Worm (Caenorhabditis elegans) whole organism, young adult: ENCODE results near the gene lro-1.

Experiments used
- B0336.3 ChIP-seq: fragments of 200-800 bp; sonication (Bioruptor generic); IDR thresholded peaks from 2 replicates; pipeline ENCODE4 v1.3.6; 2022; ENCODE audit warnings: missing genetic modification characterization, missing compliant biosample characterization
- C17E4.6 ChIP-seq: fragments of 200-800 bp; sonication (Bioruptor generic); IDR thresholded peaks from 2 replicates; pipeline ENCODE4 v1.3.6; 2022; ENCODE audit warnings: missing genetic modification reagents, missing genetic modification characterization, missing compliant biosample characterization
- F55B11.4 ChIP-seq: sonication (generic microtip); optimal IDR thresholded peaks from 2 replicates; lab custom pipeline; 2016; ENCODE audit warnings: missing compliant biosample characterization, missing genetic modification characterization, borderline replicate concordance; ENCODE audit not compliant: insufficient read depth
- F57C9.4 ChIP-seq: sonication (generic microtip); optimal IDR thresholded peaks from 2 replicates; lab custom pipeline; 2017; ENCODE audit warnings: mild to moderate bottlenecking, missing genetic modification characterization, missing compliant biosample characterization
- Y56A3A.18 ChIP-seq: fragments of 200-800 bp; sonication (Bioruptor generic); IDR thresholded peaks from 2 replicates; pipeline ENCODE4 v1.3.6; 2022; ENCODE audit warnings: missing genetic modification reagents, missing genetic modification characterization, missing compliant biosample characterization
- Y67H2A.10 ChIP-seq: fragments of 200-800 bp; sonication (Bioruptor generic); conservative IDR thresholded peaks from 2 replicates; pipeline ENCODE4 v1.3.6; 2022; ENCODE audit warnings: missing genetic modification reagents, missing genetic modification characterization, missing compliant biosample characterization
- ZK185.1 ChIP-seq: sonication (generic microtip); optimal IDR thresholded peaks from 2 replicates; lab custom pipeline; 2016; ENCODE audit warnings: mild to moderate bottlenecking, missing genetic modification characterization, missing compliant biosample characterization; ENCODE audit not compliant: poor library complexity, severe bottlenecking
- attf-3 ChIP-seq: fragments of 200-800 bp; sonication (Bioruptor generic); conservative IDR thresholded peaks from 2 replicates; pipeline ENCODE4 v1.3.6; 2022; ENCODE audit warnings: missing genetic modification reagents, missing genetic modification characterization, missing compliant biosample characterization
- bed-2 ChIP-seq: fragments of 200-800 bp; sonication (Bioruptor generic); IDR thresholded peaks from 2 replicates; pipeline ENCODE4 v1.3.6; 2022; ENCODE audit warnings: missing genetic modification reagents, missing genetic modification characterization, missing compliant biosample characterization
- ceh-58 ChIP-seq: fragments of 200-800 bp; sonication (Bioruptor generic); IDR thresholded peaks from 2 replicates; pipeline ENCODE4 v1.3.6; 2022; ENCODE audit warnings: missing genetic modification characterization, missing compliant biosample characterization
- ceh-91 ChIP-seq: fragments of 200-800 bp; sonication (Bioruptor generic); IDR thresholded peaks from 2 replicates; pipeline ENCODE4 v1.3.6; 2022; ENCODE audit warnings: missing genetic modification reagents, missing genetic modification characterization, missing compliant biosample characterization
- die-1 ChIP-seq: sonication (generic microtip); optimal IDR thresholded peaks from 2 replicates; lab custom pipeline; 2016; ENCODE audit warnings: missing genotype, mild to moderate bottlenecking, missing genetic modification characterization, missing compliant biosample characterization
- dox-1 ChIP-seq: fragments of 200-800 bp; sonication (Bioruptor generic); IDR thresholded peaks from 2 replicates; pipeline ENCODE4 v1.3.6; 2022; ENCODE audit warnings: missing genetic modification reagents, missing genetic modification characterization, missing compliant biosample characterization
- dpff-1 ChIP-seq: sonication (generic microtip); optimal IDR thresholded peaks from 2 replicates; lab custom pipeline; 2017; ENCODE audit warnings: mild to moderate bottlenecking, missing genetic modification characterization, missing compliant biosample characterization
- egl-44 ChIP-seq: fragments of 200-800 bp; sonication (Bioruptor generic); IDR thresholded peaks from 2 replicates; pipeline ENCODE4 v1.3.6; 2022; ENCODE audit warnings: missing genetic modification reagents, missing genetic modification characterization, missing compliant biosample characterization
- egrh-3 ChIP-seq: fragments of 200-800 bp; sonication (Bioruptor generic); IDR thresholded peaks from 2 replicates; pipeline ENCODE4 v1.3.6; 2022; ENCODE audit warnings: missing genetic modification reagents, missing genetic modification characterization, missing compliant biosample characterization
- ekl-4 ChIP-seq: fragments of 200-800 bp; sonication (Bioruptor generic); IDR thresholded peaks from 2 replicates; pipeline ENCODE4 v1.3.6; 2022; ENCODE audit warnings: missing genetic modification reagents, missing genetic modification characterization, missing compliant biosample characterization
- fkh-3 ChIP-seq: sonication (generic microtip); optimal IDR thresholded peaks from 2 replicates; lab custom pipeline; 2016; ENCODE audit warnings: mild to moderate bottlenecking, missing genetic modification characterization, missing compliant biosample characterization
- gei-17 ChIP-seq: fragments of 200-800 bp; sonication (Bioruptor generic); optimal IDR thresholded peaks from 2 replicates; lab custom pipeline; 2018; ENCODE audit warnings: mild to moderate bottlenecking, missing genetic modification characterization, missing compliant biosample characterization
- hmg-1.2 ChIP-seq: fragments of 200-800 bp; sonication (Bioruptor generic); IDR thresholded peaks from 2 replicates; pipeline ENCODE4 v1.3.6; 2022; ENCODE audit warnings: missing genetic modification reagents, missing genetic modification characterization, missing compliant biosample characterization
- hsf-1 ChIP-seq: fragments of 200-800 bp; sonication (Bioruptor generic); IDR thresholded peaks from 2 replicates; pipeline ENCODE4 v1.3.6; 2022; ENCODE audit warnings: missing genetic modification reagents, missing genetic modification characterization, missing compliant biosample characterization
- lag-1 ChIP-seq: fragments of 200-800 bp; sonication (Bioruptor generic); IDR thresholded peaks from 2 replicates; pipeline ENCODE4 v1.3.6; 2022; ENCODE audit warnings: missing genetic modification reagents, missing genetic modification characterization, missing compliant biosample characterization
- lin-26 ChIP-seq: fragments of 200-800 bp; sonication (Bioruptor generic); IDR thresholded peaks from 2 replicates; pipeline ENCODE4 v1.3.6; 2022; ENCODE audit warnings: missing genetic modification reagents, missing genetic modification characterization, missing compliant biosample characterization
- lin-40 ChIP-seq: sonication (generic microtip); optimal IDR thresholded peaks from 2 replicates; lab custom pipeline; 2016; ENCODE audit warnings: missing genetic modification characterization, mild to moderate bottlenecking, missing compliant biosample characterization, missing genotype, missing genetic modification reagents
- lin-54 ChIP-seq: fragments of 200-800 bp; sonication (Bioruptor generic); optimal IDR thresholded peaks from 2 replicates; lab custom pipeline; 2018; ENCODE audit warnings: mild to moderate bottlenecking, missing genetic modification characterization, missing compliant biosample characterization
- madf-3 ChIP-seq: fragments of 200-800 bp; sonication (Bioruptor generic); IDR thresholded peaks from 2 replicates; pipeline ENCODE4 v1.3.6; 2022; ENCODE audit warnings: missing genetic modification reagents, missing genetic modification characterization, missing compliant biosample characterization
- mcd-1 ChIP-seq: fragments of 200-800 bp; sonication (Bioruptor generic); IDR thresholded peaks from 2 replicates; pipeline ENCODE4 v1.3.6; 2022; ENCODE audit warnings: missing genetic modification reagents, missing genetic modification characterization, missing compliant biosample characterization
- mel-28 ChIP-seq: sonication (generic microtip); optimal IDR thresholded peaks from 2 replicates; lab custom pipeline; 2016; ENCODE audit warnings: borderline replicate concordance, mild to moderate bottlenecking, missing genetic modification characterization, missing compliant biosample characterization
- mes-4 ChIP-seq: sonication (generic microtip); optimal IDR thresholded peaks from 2 replicates; lab custom pipeline; 2016; ENCODE audit warnings: missing genotype, missing genetic modification characterization, missing compliant biosample characterization
- nfya-1 ChIP-seq: sonication (generic microtip); optimal IDR thresholded peaks from 2 replicates; lab custom pipeline; 2017; ENCODE audit warnings: antibody characterized with exemption, missing compliant biosample characterization, missing genetic modification characterization, borderline replicate concordance; ENCODE audit not compliant: insufficient read depth
- nhr-120 ChIP-seq: fragments of 200-800 bp; sonication (Bioruptor generic); IDR thresholded peaks from 2 replicates; pipeline ENCODE4 v1.3.6; 2022; ENCODE audit warnings: missing genetic modification characterization, missing compliant biosample characterization
- pbrm-1 ChIP-seq: fragments of 200-800 bp; sonication (Bioruptor generic); IDR thresholded peaks from 2 replicates; pipeline ENCODE4 v1.3.6; 2022; ENCODE audit warnings: missing genetic modification reagents, missing genetic modification characterization, missing compliant biosample characterization
- pha-4 ChIP-seq: fragments of 150-350 bp; sonication (generic microtip); optimal IDR thresholded peaks from 2 replicates; lab custom pipeline; 2014; ENCODE audit warnings: missing biosample characterization, missing genetic modification reagents, missing genetic modification characterization
- rcor-1 ChIP-seq: fragments of 200-800 bp; sonication (Bioruptor generic); IDR thresholded peaks from 2 replicates; pipeline ENCODE4 v1.3.6; 2022; ENCODE audit warnings: missing genetic modification reagents, missing genetic modification characterization, missing compliant biosample characterization
- repo-1 ChIP-seq: sonication (generic microtip); optimal IDR thresholded peaks from 2 replicates; lab custom pipeline; 2017; ENCODE audit warnings: mild to moderate bottlenecking, missing genetic modification characterization, missing compliant biosample characterization
- sea-2 ChIP-seq: fragments of 200-800 bp; sonication (Bioruptor generic); IDR thresholded peaks from 2 replicates; pipeline ENCODE4 v1.3.6; 2022; ENCODE audit warnings: missing genetic modification characterization, missing compliant biosample characterization
- snpc-3.4 ChIP-seq: sonication (generic microtip); optimal IDR thresholded peaks from 2 replicates; lab custom pipeline; 2017; ENCODE audit warnings: missing genetic modification characterization, mild to moderate bottlenecking, missing compliant biosample characterization, antibody characterized with exemption, moderate library complexity, missing genotype, missing genetic modification reagents
- snpc-4 ChIP-seq, 5 experiments: fragments of 150-350 bp in 1 of 5; sonication (generic microtip) in 4 of 5; optimal IDR thresholded peaks; 2 replicates each; lab custom pipeline; 2014 to 2018; ENCODE audit warnings: missing genetic modification characterization in 5 of 5, missing biosample characterization in 3 of 5, antibody characterized with exemption in 2 of 5, mild to moderate bottlenecking in 2 of 5, missing compliant biosample characterization in 2 of 5, missing genotype in 2 of 5, moderate library complexity in 2 of 5, missing genetic modification reagents in 1 of 5
- tbx-9 ChIP-seq: sonication (generic microtip); optimal IDR thresholded peaks from 2 replicates; lab custom pipeline; 2016; ENCODE audit warnings: borderline replicate concordance, missing genetic modification characterization, inconsistent platforms, missing compliant biosample characterization
- xnd-1 ChIP-seq: sonication (generic microtip); optimal IDR thresholded peaks from 2 replicates; lab custom pipeline; 2016; ENCODE audit warnings: missing genotype, missing genetic modification reagents, missing genetic modification characterization, missing compliant biosample characterization
- zim-3 ChIP-seq: sonication (generic microtip); optimal IDR thresholded peaks from 2 replicates; lab custom pipeline; 2017; ENCODE audit warnings: mild to moderate bottlenecking, missing genetic modification characterization, moderate library complexity, missing compliant biosample characterization
- ztf-22 ChIP-seq: fragments of 200-800 bp; sonication (Bioruptor generic); optimal IDR thresholded peaks from 2 replicates; lab custom pipeline; 2018; ENCODE audit warnings: mild to moderate bottlenecking, missing genetic modification characterization, moderate library complexity, missing compliant biosample characterization
- ztf-26 ChIP-seq: sonication (generic microtip); optimal IDR thresholded peaks from 2 replicates; lab custom pipeline; 2017; ENCODE audit warnings: missing genetic modification characterization, missing compliant biosample characterization

lro-1 gene

DNA sequence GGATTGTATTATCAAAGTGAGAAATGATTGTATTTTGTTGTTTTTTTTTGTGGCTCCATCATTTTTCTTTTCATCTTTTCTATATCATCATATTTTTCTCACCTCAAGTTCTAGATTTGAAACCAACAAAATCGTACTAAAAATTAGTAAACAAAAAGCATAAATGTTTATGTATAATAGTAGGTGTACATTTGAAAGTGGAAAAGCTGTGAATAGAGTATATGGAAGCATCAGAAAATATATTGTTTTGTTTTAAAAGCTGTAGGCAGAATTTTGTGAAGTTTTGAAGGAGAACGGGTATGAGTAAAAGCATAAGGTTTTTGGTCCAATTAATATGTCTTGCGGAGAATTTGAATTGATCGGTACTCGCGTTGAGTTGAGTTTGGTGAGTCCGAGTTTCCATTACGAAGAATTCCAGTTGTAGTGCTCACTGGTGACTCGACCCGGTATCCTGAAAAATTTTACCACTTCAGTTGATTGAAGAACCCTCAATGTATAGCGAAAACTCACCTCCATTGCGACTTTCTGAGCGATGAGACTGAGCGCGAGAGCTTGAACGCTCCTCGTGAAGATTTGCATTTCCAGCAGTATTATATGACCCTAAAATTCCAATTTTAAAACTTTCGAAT is 38.8 kb upstream of the lro-1 start, which contains the start of gene C14F11.4:
Gene C14F11.4, minus strand, starts transcription at position 51 of the 629 bp plus-strand sequence.
- TF ChIP-seq pha-4 (tag; lab: Kevin White, UChicago), result no peak
- 0 out of 2 replicates have a peak, but pooled peaks have one; percentile 62 for TF ChIP-seq nhr-120 (GFP tag; lab: Robert Waterston, UW)
- TF ChIP-seq ekl-4 (GFP tag; lab: Robert Waterston, UW), result 0 out of 2 replicates have a peak, but pooled peaks have one; percentile 34
- 0 out of 2 replicates have a peak, but pooled peaks have one; percentile 12 for TF ChIP-seq mcd-1
- TF ChIP-seq zim-3, result no peak
- no peak for TF ChIP-seq C17E4.6 (GFP tag; lab: Robert Waterston, UW)
- no peak for TF ChIP-seq gei-17
- no peak for TF ChIP-seq madf-3 (GFP tag; lab: Robert Waterston, UW)
- no peak for TF ChIP-seq rcor-1 (GFP tag; lab: Robert Waterston, UW)
- TF ChIP-seq lin-54 (GFP tag; lab: Kevin White, UChicago), result no peak
- TF ChIP-seq bed-2 (GFP tag; lab: Robert Waterston, UW), result no peak
- TF ChIP-seq lin-26 (GFP tag; lab: Robert Waterston, UW), result no peak
- no peak for TF ChIP-seq ceh-58
- no peak for TF ChIP-seq snpc-3.4 (tag; lab: Kevin White, UChicago)
- TF ChIP-seq hmg-1.2 (GFP tag; lab: Robert Waterston, UW), result 0 out of 2 replicates have a peak, but pooled peaks have one; percentile 7
- no peak for TF ChIP-seq lag-1 (GFP tag; lab: Robert Waterston, UW)
- no peak for TF ChIP-seq mes-4 (tag; lab: Kevin White, UChicago)
- TF ChIP-seq dox-1 (GFP tag; lab: Robert Waterston, UW), result no peak
- no peak for TF ChIP-seq nfya-1 (tag; lab: Kevin White, UChicago)
- no peak for TF ChIP-seq pbrm-1 (GFP tag; lab: Robert Waterston, UW)
- no peak for TF ChIP-seq snpc-4 (GFP tag; optimal IDR thresholded peaks at IDR 0.05; lab: Kevin White, UChicago)
- TF ChIP-seq snpc-4 (tag; optimal IDR thresholded peaks at IDR 0.05; lab: Kevin White, UChicago), result no peak

- TF ChIP-seq hsf-1 (GFP tag; lab: Robert Waterston, UW) (no peak), ZK185.1 (no peak), sea-2 (GFP tag; lab: Robert Waterston, UW) (no peak), B0336.3 (GFP tag; lab: Robert Waterston, UW) (no peak), lin-40 (tag; lab: Kevin White, UChicago) (no peak), Y67H2A.10 (GFP tag; lab: Robert Waterston, UW) (no peak), Y56A3A.18 (no peak), ceh-91 (no peak), ztf-26 (tag; lab: Kevin White, UChicago) (no peak), dox-1 (GFP tag; lab: Robert Waterston, UW) (no peak), dpff-1 (tag; lab: Kevin White, UChicago) (no peak), die-1 (tag; lab: Kevin White, UChicago) (no peak), F57C9.4 (tag; lab: Kevin White, UChicago) (no peak), mcd-1 (no peak)
Observed at ce11 chrX:6235443-6235842, 36.4 kb upstream of the lro-1 start, which contains the start of gene hsp-43. Gene hsp-43, minus strand, starts transcription at chrX:6235543.

DNA sequence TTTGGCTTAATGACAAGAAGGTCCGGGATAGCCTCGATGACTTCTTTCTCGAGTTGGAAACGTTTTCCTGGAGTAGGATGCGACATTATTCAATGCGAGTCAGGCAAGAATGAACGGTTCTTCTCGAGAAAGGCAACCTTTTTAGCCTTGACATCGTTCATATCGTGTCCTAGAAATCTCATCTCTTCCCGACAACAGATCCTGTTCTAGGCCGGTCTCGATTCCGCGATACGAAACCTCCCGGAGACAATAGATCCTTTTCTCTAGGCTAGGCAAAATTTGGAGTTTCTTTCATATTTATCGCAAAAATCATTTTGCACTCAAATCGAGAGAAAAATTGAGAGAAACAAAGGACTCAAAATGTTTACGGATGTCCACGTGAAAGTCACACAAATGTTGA is 32.9 kb upstream of the lro-1 start, which contains the start of gene rml-3:
Gene rml-3, minus strand, starts transcription at position 93 of the 400 bp plus-strand sequence.
- TF ChIP-seq attf-3 (GFP tag; lab: Robert Waterston, UW), result no peak
- TF ChIP-seq F55B11.4, result no peak
- no peak for TF ChIP-seq tbx-9 (tag; lab: Kevin White, UChicago)
- no peak for TF ChIP-seq ztf-22 (GFP tag; lab: Kevin White, UChicago)
- no peak for TF ChIP-seq mel-28 (tag; lab: Kevin White, UChicago)
- no peak for TF ChIP-seq egl-44
- no peak for TF ChIP-seq repo-1 (tag; lab: Kevin White, UChicago)
- no peak for TF ChIP-seq egrh-3 (GFP tag; lab: Robert Waterston, UW)
- no peak for TF ChIP-seq xnd-1 (tag; lab: Kevin White, UChicago)
- TF ChIP-seq fkh-3 (tag; lab: Kevin White, UChicago), result no peak
